Worm (Caenorhabditis elegans) whole organism, L3 larva: Measurements from ENCODE around the gene rbm-28.

ENCODE experiments used
- R02D3.7 ChIP-seq: fragments of 150-350 bp; optimal IDR thresholded peaks from 2 replicates; lab custom pipeline; 2014; ENCODE audit warnings: missing biosample characterization, missing genetic modification characterization
- ZK546.5 ChIP-seq: sonication (generic microtip); optimal IDR thresholded peaks from 2 replicates; lab custom pipeline; 2017; ENCODE audit warnings: missing biosample characterization, missing genetic modification characterization
- aly-2 ChIP-seq: fragments of 150-350 bp; optimal IDR thresholded peaks from 2 replicates; lab custom pipeline; 2014; ENCODE audit warnings: missing biosample characterization, missing genetic modification characterization
- ama-1 ChIP-seq: fragments of 150-350 bp; optimal IDR thresholded peaks from 2 replicates; lab custom pipeline; 2018
- jun-1 ChIP-seq: fragments of 150-350 bp; optimal IDR thresholded peaks from 2 replicates; lab custom pipeline; 2014; ENCODE audit warnings: missing biosample characterization, missing genetic modification reagents, missing genetic modification characterization
- nhr-25 ChIP-seq: sonication (generic microtip); optimal IDR thresholded peaks from 2 replicates; lab custom pipeline; 2017; ENCODE audit warnings: missing biosample characterization, missing genetic modification characterization
- skn-1 ChIP-seq: fragments of 150-350 bp; optimal IDR thresholded peaks from 2 replicates; lab custom pipeline; 2014; ENCODE audit warnings: missing biosample characterization, missing genetic modification characterization
- unc-39 ChIP-seq: sonication (generic microtip); optimal IDR thresholded peaks from 4 replicates; lab custom pipeline; 2017; ENCODE audit warnings: missing biosample characterization, missing genetic modification characterization

ce11 chrII:14819258-14819985, 37.6 kb upstream of the rbm-28 start:
- TF ChIP-seq unc-39 (tag; lab: Kevin White, UChicago): no peak
- TF ChIP-seq jun-1 (tag; lab: Kevin White, UChicago): no peak
- TF ChIP-seq skn-1 (tag; lab: Kevin White, UChicago): no peak
- TF ChIP-seq ZK546.5 (tag; lab: Kevin White, UChicago): no peak
- TF ChIP-seq R02D3.7 (tag; lab: Kevin White, UChicago): no peak
- no peak for TF ChIP-seq aly-2 (tag; lab: Kevin White, UChicago)
- TF ChIP-seq ama-1 (lab: Kevin White, UChicago): no peak
- peak; percentile 18 for TF ChIP-seq nhr-25 (tag; lab: Kevin White, UChicago)
